Worm (Caenorhabditis elegans) whole organism, L1 larva: ENCODE results near the gene Y44A6D.5.

Source experiments
- C34B4.2 ChIP-seq: sonication (generic microtip); optimal IDR thresholded peaks from 2 replicates; lab custom pipeline; 2017; ENCODE audit warnings: mild to moderate bottlenecking, missing genetic modification characterization, missing compliant biosample characterization
- aly-2 ChIP-seq: fragments of 150-350 bp; optimal IDR thresholded peaks from 2 replicates; lab custom pipeline; 2014; ENCODE audit warnings: missing biosample characterization, missing genetic modification characterization
- ama-1 ChIP-seq: fragments of 150-350 bp; optimal IDR thresholded peaks from 2 replicates; lab custom pipeline; 2014
- blmp-1 ChIP-seq: fragments of 150-350 bp; optimal IDR thresholded peaks from 2 replicates; lab custom pipeline; 2014; ENCODE audit warnings: missing biosample characterization, missing genetic modification characterization
- ceh-63 ChIP-seq: fragments of 200-800 bp; sonication (Bioruptor generic); optimal IDR thresholded peaks from 2 replicates; lab custom pipeline; 2018; ENCODE audit warnings: mild to moderate bottlenecking, missing genetic modification characterization, missing compliant biosample characterization
- ceh-8 ChIP-seq: fragments of 200-800 bp; sonication (Bioruptor generic); optimal IDR thresholded peaks from 2 replicates; lab custom pipeline; 2018; ENCODE audit warnings: mild to moderate bottlenecking, missing genetic modification characterization, moderate library complexity, missing compliant biosample characterization
- ceh-82 ChIP-seq, 3 experiments: fragments of 150-350 bp in 1 of 3; sonication (generic microtip) in 2 of 3; optimal IDR thresholded peaks; 2 replicates each; lab custom pipeline; 2014 to 2017; ENCODE audit warnings: missing biosample characterization in 3 of 3, missing genetic modification characterization in 3 of 3
- ceh-90 ChIP-seq: sonication (generic microtip); optimal IDR thresholded peaks from 2 replicates; lab custom pipeline; 2016; ENCODE audit warnings: missing genetic modification characterization, missing compliant biosample characterization
- dpl-1 ChIP-seq, 3 experiments: fragments of 150-350 bp in 2 of 3; sonication (generic microtip) in 1 of 3; optimal IDR thresholded peaks; 2 replicates each; lab custom pipeline; 2014 to 2017; ENCODE audit warnings: missing biosample characterization in 3 of 3, missing genetic modification characterization in 3 of 3, missing genetic modification reagents in 3 of 3
- efl-1 ChIP-seq, 4 experiments: fragments of 150-350 bp; optimal IDR thresholded peaks in 3 of 4; peaks in 1 of 4; 1 replicate in 1 of 4; 2 replicates in 3 of 4; lab custom pipeline; 2014; ENCODE audit warnings: missing biosample characterization in 2 of 4, missing genetic modification characterization in 2 of 4, missing genetic modification reagents in 2 of 4
- efl-3 ChIP-seq: fragments of 200-800 bp; sonication (Bioruptor generic); optimal IDR thresholded peaks from 2 replicates; lab custom pipeline; 2018; ENCODE audit warnings: mild to moderate bottlenecking, missing genetic modification characterization, missing compliant biosample characterization
- egl-27 ChIP-seq, 2 experiments: fragments of 150-350 bp in 1 of 2; sonication (generic microtip); optimal IDR thresholded peaks; 3 replicates each; lab custom pipeline; 2017 to 2018; ENCODE audit warnings: missing biosample characterization in 2 of 2, missing genetic modification characterization in 2 of 2, missing genetic modification reagents in 2 of 2
- elt-2 ChIP-seq: sonication (generic microtip); optimal IDR thresholded peaks from 2 replicates; lab custom pipeline; 2016; ENCODE audit warnings: missing genetic modification characterization, mild to moderate bottlenecking, inconsistent platforms, missing compliant biosample characterization, missing genetic modification reagents
- elt-3 ChIP-seq, 6 experiments: fragments of 150-350 bp in 1 of 6; sonication (generic microtip); optimal IDR thresholded peaks; 2 replicates each; lab custom pipeline; 2017 to 2018; ENCODE audit warnings: missing biosample characterization in 6 of 6, missing genetic modification characterization in 6 of 6, inconsistent platforms in 1 of 6
- ets-5 ChIP-seq: fragments of 200-800 bp; sonication (Bioruptor generic); IDR thresholded peaks from 2 replicates; pipeline ENCODE4 v1.3.6; 2022; ENCODE audit warnings: missing genetic modification characterization, missing compliant biosample characterization
- fkh-10 ChIP-seq: sonication (generic microtip); optimal IDR thresholded peaks from 2 replicates; lab custom pipeline; 2017; ENCODE audit warnings: missing biosample characterization, missing genetic modification reagents, missing genetic modification characterization
- fkh-4 ChIP-seq: sonication (generic microtip); optimal IDR thresholded peaks from 2 replicates; lab custom pipeline; 2016; ENCODE audit warnings: missing compliant biosample characterization, missing genetic modification characterization, borderline replicate concordance
- fkh-8 ChIP-seq: sonication (generic microtip); optimal IDR thresholded peaks from 2 replicates; lab custom pipeline; 2016; ENCODE audit warnings: mild to moderate bottlenecking, missing genetic modification characterization, missing compliant biosample characterization
- fos-1 ChIP-seq: fragments of 150-350 bp; optimal IDR thresholded peaks from 2 replicates; lab custom pipeline; 2014; ENCODE audit warnings: missing biosample characterization, missing genetic modification characterization
- grh-1 ChIP-seq: fragments of 200-800 bp; sonication (Bioruptor generic); IDR thresholded peaks from 2 replicates; pipeline ENCODE4 v1.3.6; 2022; ENCODE audit warnings: missing genetic modification reagents, missing genetic modification characterization, missing compliant biosample characterization
- hlh-17 ChIP-seq: fragments of 200-800 bp; sonication (Bioruptor generic); optimal IDR thresholded peaks from 2 replicates; lab custom pipeline; 2018; ENCODE audit warnings: missing genetic modification characterization, mild to moderate bottlenecking, missing compliant biosample characterization, moderate library complexity, borderline replicate concordance
- jun-1 ChIP-seq: fragments of 150-350 bp; optimal IDR thresholded peaks from 2 replicates; lab custom pipeline; 2014; ENCODE audit warnings: missing biosample characterization, missing genetic modification reagents, missing genetic modification characterization
- lin-15B ChIP-seq: fragments of 150-350 bp; sonication (generic microtip); optimal IDR thresholded peaks from 3 replicates; lab custom pipeline; 2014; ENCODE audit warnings: missing biosample characterization, missing genetic modification characterization
- lin-35 ChIP-seq, 2 experiments: fragments of 150-350 bp; optimal IDR thresholded peaks; 2 replicates each; lab custom pipeline; 2014; ENCODE audit warnings: missing biosample characterization in 2 of 2, missing genetic modification characterization in 2 of 2, missing genetic modification reagents in 2 of 2
- lir-3 ChIP-seq: sonication (generic microtip); optimal IDR thresholded peaks from 2 replicates; lab custom pipeline; 2016; ENCODE audit warnings: mild to moderate bottlenecking, missing genetic modification characterization, moderate library complexity, missing compliant biosample characterization; ENCODE audit not compliant: poor library complexity
- mab-9 ChIP-seq: fragments of 200-800 bp; sonication (Bioruptor generic); IDR thresholded peaks from 2 replicates; pipeline ENCODE4 v1.3.6; 2022; ENCODE audit warnings: missing genetic modification reagents, missing genetic modification characterization, missing compliant biosample characterization
- mep-1 ChIP-seq: fragments of 150-350 bp; optimal IDR thresholded peaks from 2 replicates; lab custom pipeline; 2014; ENCODE audit warnings: missing biosample characterization, missing genetic modification characterization
- nhr-11 ChIP-seq: fragments of 150-350 bp; optimal IDR thresholded peaks from 2 replicates; lab custom pipeline; 2014; ENCODE audit warnings: missing biosample characterization, missing genetic modification characterization
- nhr-12 ChIP-seq: sonication (generic microtip); optimal IDR thresholded peaks from 2 replicates; lab custom pipeline; 2017; ENCODE audit warnings: missing biosample characterization, missing genetic modification characterization
- nhr-20 ChIP-seq: sonication (generic microtip); optimal IDR thresholded peaks from 2 replicates; lab custom pipeline; 2016; ENCODE audit warnings: mild to moderate bottlenecking, missing genetic modification characterization, missing compliant biosample characterization
- nhr-47 ChIP-seq: sonication (generic microtip); optimal IDR thresholded peaks from 2 replicates; lab custom pipeline; 2016; ENCODE audit warnings: mild to moderate bottlenecking, missing genetic modification characterization, moderate library complexity, missing compliant biosample characterization
- nhr-71 ChIP-seq: sonication (generic microtip); optimal IDR thresholded peaks from 2 replicates; lab custom pipeline; 2016; ENCODE audit warnings: mild to moderate bottlenecking, missing genetic modification characterization, moderate library complexity, missing compliant biosample characterization
- nhr-76 ChIP-seq: sonication (generic microtip); optimal IDR thresholded peaks from 2 replicates; lab custom pipeline; 2017; ENCODE audit warnings: missing biosample characterization, missing genetic modification characterization
- nhr-77 ChIP-seq: fragments of 150-350 bp; optimal IDR thresholded peaks from 2 replicates; lab custom pipeline; 2014; ENCODE audit warnings: missing biosample characterization, missing genetic modification characterization
- nhr-84 ChIP-seq: sonication (generic microtip); optimal IDR thresholded peaks from 2 replicates; lab custom pipeline; 2017; ENCODE audit warnings: missing biosample characterization, missing genetic modification characterization
- pag-3 ChIP-seq: sonication (generic microtip); optimal IDR thresholded peaks from 2 replicates; lab custom pipeline; 2017; ENCODE audit warnings: missing genetic modification characterization, mild to moderate bottlenecking, missing compliant biosample characterization, antibody characterized with exemption, borderline replicate concordance; ENCODE audit not compliant: insufficient read depth
- pax-3 ChIP-seq: fragments of 200-800 bp; sonication (Bioruptor generic); optimal IDR thresholded peaks from 2 replicates; lab custom pipeline; 2018; ENCODE audit warnings: mild to moderate bottlenecking, missing genetic modification characterization, moderate library complexity, missing compliant biosample characterization
- pqm-1 ChIP-seq: sonication (generic microtip); optimal IDR thresholded peaks from 3 replicates; lab custom pipeline; 2017; ENCODE audit warnings: missing biosample characterization, missing genetic modification characterization
- rnt-1 ChIP-seq: sonication (generic microtip); optimal IDR thresholded peaks from 2 replicates; lab custom pipeline; 2016; ENCODE audit warnings: mild to moderate bottlenecking, missing genetic modification characterization, moderate library complexity, missing compliant biosample characterization
- skn-1 ChIP-seq: fragments of 150-350 bp; optimal IDR thresholded peaks from 2 replicates; lab custom pipeline; 2014; ENCODE audit warnings: missing biosample characterization, missing genetic modification characterization
- snu-23 ChIP-seq: sonication (generic microtip); optimal IDR thresholded peaks from 2 replicates; lab custom pipeline; 2016; ENCODE audit warnings: missing genetic modification characterization, missing compliant biosample characterization
- sox-4 ChIP-seq: sonication (generic microtip); optimal IDR thresholded peaks from 2 replicates; lab custom pipeline; 2016; ENCODE audit warnings: missing genetic modification characterization, missing compliant biosample characterization
- sptf-1 ChIP-seq: fragments of 150-350 bp; optimal IDR thresholded peaks from 2 replicates; lab custom pipeline; 2014; ENCODE audit warnings: missing biosample characterization, missing genetic modification characterization
- tbx-2 ChIP-seq: sonication (generic microtip); optimal IDR thresholded peaks from 2 replicates; lab custom pipeline; 2016; ENCODE audit warnings: missing genetic modification characterization, missing compliant biosample characterization
- tlp-1 ChIP-seq: fragments of 150-350 bp; optimal IDR thresholded peaks from 2 replicates; lab custom pipeline; 2014; ENCODE audit warnings: missing biosample characterization, missing genetic modification characterization
- unc-130 ChIP-seq: fragments of 150-350 bp; optimal IDR thresholded peaks from 2 replicates; lab custom pipeline; 2017; ENCODE audit warnings: missing biosample characterization, missing genetic modification characterization, inconsistent platforms
- unc-98 ChIP-seq: fragments of 200-800 bp; sonication (Bioruptor generic); IDR thresholded peaks from 2 replicates; pipeline ENCODE4 v1.3.6; 2022; ENCODE audit warnings: missing genetic modification characterization, missing compliant biosample characterization
- xbp-1 ChIP-seq: sonication (generic microtip); optimal IDR thresholded peaks from 2 replicates; lab custom pipeline; 2016; ENCODE audit warnings: missing genetic modification characterization, missing compliant biosample characterization
- zag-1 ChIP-seq: fragments of 150-350 bp; optimal IDR thresholded peaks from 2 replicates; lab custom pipeline; 2014; ENCODE audit warnings: missing biosample characterization, missing genetic modification characterization
- ztf-4 ChIP-seq: fragments of 150-350 bp; optimal IDR thresholded peaks from 2 replicates; lab custom pipeline; 2014; ENCODE audit warnings: missing biosample characterization, missing genetic modification characterization

The Y44A6D.5 gene

ce11 chrV:20778886-20779285 is 23.9 kb downstream of the Y44A6D.5 start:
- TF ChIP-seq hlh-17 (GFP tag; lab: Kevin White, UChicago) (no peak), skn-1 (tag; lab: Kevin White, UChicago) (peak; percentile 6), mep-1 (peak; percentile 21), blmp-1 (peak; percentile 58), pag-3 (tag; lab: Kevin White, UChicago) (no peak), elt-2 (tag; lab: Kevin White, UChicago) (peak; percentile 2), ceh-82 (tag; optimal IDR thresholded peaks at IDR 0.05; lab: Kevin White, UChicago) (no peak), sptf-1 (tag; lab: Kevin White, UChicago) (no peak), aly-2 (tag; lab: Kevin White, UChicago) (no peak), unc-130 (tag; lab: Kevin White, UChicago) (no peak), fkh-8 (tag; lab: Kevin White, UChicago) (no peak), efl-3 (no peak), lir-3 (tag; lab: Kevin White, UChicago) (no peak), pax-3 (tag; lab: Kevin White, UChicago) (no peak), nhr-76 (tag; lab: Kevin White, UChicago) (no peak), pqm-1 (tag; lab: Kevin White, UChicago) (no peak), mab-9 (no peak), ztf-4 (peak; percentile 32), lin-35 (GFP tag; optimal IDR thresholded peaks at IDR 0.05; lab: Kevin White, UChicago) (peak in 1 of 2 experiments; percentile 23), ama-1 (lab: Kevin White, UChicago) (no peak), xbp-1 (tag; lab: Kevin White, UChicago) (no peak), zag-1 (tag; lab: Kevin White, UChicago) (no peak), nhr-47 (no peak), rnt-1 (tag; lab: Kevin White, UChicago) (no peak), dpl-1 (GFP tag; optimal IDR thresholded peaks at IDR 0.05; lab: Kevin White, UChicago) (no peak), ets-5 (GFP tag; lab: Robert Waterston, UW) (no peak), nhr-84 (no peak), elt-3 (tag; optimal IDR thresholded peaks at IDR 0.05; lab: Kevin White, UChicago) (peak in 2 of 6 experiments; percentile 9 to 50), ceh-63 (GFP tag; lab: Kevin White, UChicago) (no peak), fos-1 (tag; lab: Kevin White, UChicago) (no peak), nhr-11 (tag; lab: Kevin White, UChicago) (no peak), unc-98 (GFP tag; lab: Robert Waterston, UW) (no peak), snu-23 (GFP tag; lab: Kevin White, UChicago) (no peak), jun-1 (tag; lab: Kevin White, UChicago) (no peak), fkh-10 (GFP tag; lab: Kevin White, UChicago) (no peak), tbx-2 (tag; lab: Kevin White, UChicago) (no peak)

ce11 chrV:20778257-20778697 is 24.5 kb downstream of the Y44A6D.5 start:
- TF ChIP-seq mab-9, result peak; percentile 95
- peak; percentile 100 for TF ChIP-seq nhr-20 (tag; lab: Kevin White, UChicago)
- peak; percentile 94 for TF ChIP-seq sox-4 (tag; lab: Kevin White, UChicago)
- TF ChIP-seq efl-1 (optimal IDR thresholded peaks at IDR 0.05; lab: Kevin White, UChicago), result peak; percentile 88 to 96
- peak; percentile 61 to 96 for TF ChIP-seq efl-1 (GFP tag; optimal IDR thresholded peaks at IDR 0.05 in 1 of 2; lab: Kevin White, UChicago)
- no peak for TF ChIP-seq ets-5 (GFP tag; lab: Robert Waterston, UW)
- no peak for TF ChIP-seq ceh-90
- TF ChIP-seq egl-27 (tag; optimal IDR thresholded peaks at IDR 0.05; lab: Kevin White, UChicago), result peak; percentile 41 to 98
- TF ChIP-seq nhr-71, result peak; percentile 100
- peak; percentile 100 for TF ChIP-seq snu-23 (GFP tag; lab: Kevin White, UChicago)
- peak; percentile 83 for TF ChIP-seq fkh-4 (tag; lab: Kevin White, UChicago)
- peak; percentile 93 for TF ChIP-seq grh-1
- peak; percentile 40 for TF ChIP-seq lin-15B (tag; lab: Kevin White, UChicago)
- TF ChIP-seq ztf-4, result peak; percentile 97
- no peak for TF ChIP-seq nhr-12
- TF ChIP-seq C34B4.2, result peak; percentile 58
- TF ChIP-seq tbx-2 (tag; lab: Kevin White, UChicago), result peak; percentile 99
- peak; percentile 94 for TF ChIP-seq rnt-1 (tag; lab: Kevin White, UChicago)
- peak; percentile 59 for TF ChIP-seq ceh-63 (GFP tag; lab: Kevin White, UChicago)
- TF ChIP-seq ceh-8 (GFP tag; lab: Kevin White, UChicago), result peak; percentile 96
- TF ChIP-seq mep-1, result peak; percentile 98
- TF ChIP-seq fkh-8 (tag; lab: Kevin White, UChicago), result peak; percentile 100
- TF ChIP-seq xbp-1 (tag; lab: Kevin White, UChicago), result peak; percentile 99
- peak; percentile 67 for TF ChIP-seq aly-2 (tag; lab: Kevin White, UChicago)
- TF ChIP-seq tlp-1 (tag; lab: Kevin White, UChicago), result no peak
- TF ChIP-seq dpl-1 (GFP tag; optimal IDR thresholded peaks at IDR 0.05; lab: Kevin White, UChicago), result peak; percentile 70 to 75 (median 71)
- TF ChIP-seq nhr-77 (tag; lab: Kevin White, UChicago), result peak; percentile 97
